Worm (Caenorhabditis elegans) whole organism, L3 larva: ENCODE measurements around the gene F19D8.2.

Source experiments
- R02D3.7 ChIP-seq: fragments of 150-350 bp; optimal IDR thresholded peaks from 2 replicates; lab custom pipeline; 2014; ENCODE audit warnings: missing biosample characterization, missing genetic modification characterization
- aly-2 ChIP-seq: fragments of 150-350 bp; optimal IDR thresholded peaks from 2 replicates; lab custom pipeline; 2014; ENCODE audit warnings: missing biosample characterization, missing genetic modification characterization
- ceh-28 ChIP-seq: fragments of 150-350 bp; optimal IDR thresholded peaks from 2 replicates; lab custom pipeline; 2014; ENCODE audit warnings: missing biosample characterization, missing genetic modification reagents, missing genetic modification characterization
- ceh-82 ChIP-seq: fragments of 150-350 bp; optimal IDR thresholded peaks from 2 replicates; lab custom pipeline; 2014; ENCODE audit warnings: missing biosample characterization, missing genetic modification characterization
- daf-12 ChIP-seq: fragments of 150-350 bp; optimal IDR thresholded peaks from 2 replicates; lab custom pipeline; 2014; ENCODE audit warnings: missing biosample characterization, missing genetic modification reagents, missing genetic modification characterization
- egl-5 ChIP-seq: fragments of 150-350 bp; optimal IDR thresholded peaks from 2 replicates; lab custom pipeline; 2017; ENCODE audit warnings: missing biosample characterization, missing genetic modification reagents, missing genetic modification characterization, inconsistent platforms
- elt-1 ChIP-seq: fragments of 150-350 bp; optimal IDR thresholded peaks from 2 replicates; lab custom pipeline; 2014; ENCODE audit warnings: missing biosample characterization, missing genetic modification characterization
- fkh-10 ChIP-seq: sonication (generic microtip); optimal IDR thresholded peaks from 2 replicates; lab custom pipeline; 2017; ENCODE audit warnings: missing biosample characterization, missing genetic modification reagents, missing genetic modification characterization
- hmg-11 ChIP-seq: sonication (generic microtip); optimal IDR thresholded peaks from 2 replicates; lab custom pipeline; 2016; ENCODE audit warnings: missing genetic modification characterization, missing compliant biosample characterization
- jun-1 ChIP-seq: fragments of 150-350 bp; optimal IDR thresholded peaks from 2 replicates; lab custom pipeline; 2014; ENCODE audit warnings: missing biosample characterization, missing genetic modification reagents, missing genetic modification characterization
- lin-39 ChIP-seq: fragments of 150-350 bp; optimal IDR thresholded peaks from 2 replicates; lab custom pipeline; 2018; ENCODE audit warnings: missing biosample characterization, missing genetic modification reagents, missing genetic modification characterization
- lsy-12 ChIP-seq: sonication (generic microtip); optimal IDR thresholded peaks from 2 replicates; lab custom pipeline; 2016; ENCODE audit warnings: mild to moderate bottlenecking, missing genetic modification characterization, missing compliant biosample characterization
- mdl-1 ChIP-seq: fragments of 150-350 bp; optimal IDR thresholded peaks from 2 replicates; lab custom pipeline; 2014; ENCODE audit warnings: missing biosample characterization, missing genetic modification characterization
- mml-1 ChIP-seq: fragments of 150-350 bp; sonication (generic microtip); optimal IDR thresholded peaks from 3 replicates; lab custom pipeline; 2014; ENCODE audit warnings: missing biosample characterization, missing genetic modification characterization
- nfya-1 ChIP-seq: sonication (generic microtip); optimal IDR thresholded peaks from 2 replicates; lab custom pipeline; 2017; ENCODE audit warnings: missing genetic modification characterization, mild to moderate bottlenecking, missing compliant biosample characterization, antibody characterized with exemption, moderate library complexity; ENCODE audit not compliant: insufficient read depth
- nhr-11 ChIP-seq: fragments of 150-350 bp; optimal IDR thresholded peaks from 2 replicates; lab custom pipeline; 2014; ENCODE audit warnings: missing biosample characterization, missing genetic modification characterization
- nhr-12 ChIP-seq: fragments of 150-350 bp; optimal IDR thresholded peaks from 2 replicates; lab custom pipeline; 2014; ENCODE audit warnings: missing biosample characterization, missing genetic modification characterization
- nhr-23 ChIP-seq: fragments of 150-350 bp; optimal IDR thresholded peaks from 2 replicates; lab custom pipeline; 2014; ENCODE audit warnings: missing biosample characterization, missing genetic modification reagents, missing genetic modification characterization
- nhr-237 ChIP-seq: fragments of 150-350 bp; optimal IDR thresholded peaks from 2 replicates; lab custom pipeline; 2014; ENCODE audit warnings: missing biosample characterization, missing genetic modification characterization
- nhr-25 ChIP-seq: sonication (generic microtip); optimal IDR thresholded peaks from 2 replicates; lab custom pipeline; 2017; ENCODE audit warnings: missing biosample characterization, missing genetic modification characterization
- nhr-28 ChIP-seq: fragments of 150-350 bp; optimal IDR thresholded peaks from 2 replicates; lab custom pipeline; 2014; ENCODE audit warnings: missing biosample characterization, missing genetic modification characterization
- nhr-43 ChIP-seq: sonication (generic microtip); optimal IDR thresholded peaks from 2 replicates; lab custom pipeline; 2016; ENCODE audit warnings: mild to moderate bottlenecking, missing genetic modification characterization, missing compliant biosample characterization; ENCODE audit not compliant: poor library complexity, severe bottlenecking
- nhr-76 ChIP-seq: fragments of 150-350 bp; sonication (generic microtip); optimal IDR thresholded peaks from 5 replicates; lab custom pipeline; 2014; ENCODE audit warnings: missing biosample characterization, missing genetic modification characterization
- pha-4 ChIP-seq: fragments of 150-350 bp; optimal IDR thresholded peaks from 2 replicates; lab custom pipeline; 2014; ENCODE audit warnings: missing biosample characterization, missing genetic modification reagents, missing genetic modification characterization
- pqm-1 ChIP-seq: fragments of 150-350 bp; optimal IDR thresholded peaks from 2 replicates; lab custom pipeline; 2017; ENCODE audit warnings: missing biosample characterization, missing genetic modification characterization, inconsistent platforms
- sea-2 ChIP-seq: fragments of 150-350 bp; sonication (generic microtip); optimal IDR thresholded peaks from 4 replicates; lab custom pipeline; 2014; ENCODE audit warnings: missing biosample characterization, missing genetic modification reagents, missing genetic modification characterization
- skn-1 ChIP-seq: fragments of 150-350 bp; optimal IDR thresholded peaks from 2 replicates; lab custom pipeline; 2014; ENCODE audit warnings: missing biosample characterization, missing genetic modification characterization
- snpc-4 ChIP-seq: fragments of 150-350 bp; optimal IDR thresholded peaks from 2 replicates; lab custom pipeline; 2014; ENCODE audit warnings: missing biosample characterization, missing genetic modification characterization
- tbx-2 ChIP-seq: sonication (generic microtip); optimal IDR thresholded peaks from 2 replicates; lab custom pipeline; 2016; ENCODE audit warnings: mild to moderate bottlenecking, missing genetic modification characterization, missing compliant biosample characterization
- unc-39 ChIP-seq: sonication (generic microtip); optimal IDR thresholded peaks from 4 replicates; lab custom pipeline; 2017; ENCODE audit warnings: missing biosample characterization, missing genetic modification characterization
- unc-62 ChIP-seq: fragments of 150-350 bp; sonication (generic microtip); optimal IDR thresholded peaks from 4 replicates; lab custom pipeline; 2014; ENCODE audit warnings: missing biosample characterization, missing genetic modification reagents, missing genetic modification characterization
- ztf-11 ChIP-seq: fragments of 150-350 bp; optimal IDR thresholded peaks from 2 replicates; lab custom pipeline; 2014; ENCODE audit warnings: missing biosample characterization, missing genetic modification characterization
- ztf-4 ChIP-seq: fragments of 150-350 bp; optimal IDR thresholded peaks from 2 replicates; lab custom pipeline; 2014; ENCODE audit warnings: missing biosample characterization, missing genetic modification characterization

The F19D8.2 gene

DNA sequence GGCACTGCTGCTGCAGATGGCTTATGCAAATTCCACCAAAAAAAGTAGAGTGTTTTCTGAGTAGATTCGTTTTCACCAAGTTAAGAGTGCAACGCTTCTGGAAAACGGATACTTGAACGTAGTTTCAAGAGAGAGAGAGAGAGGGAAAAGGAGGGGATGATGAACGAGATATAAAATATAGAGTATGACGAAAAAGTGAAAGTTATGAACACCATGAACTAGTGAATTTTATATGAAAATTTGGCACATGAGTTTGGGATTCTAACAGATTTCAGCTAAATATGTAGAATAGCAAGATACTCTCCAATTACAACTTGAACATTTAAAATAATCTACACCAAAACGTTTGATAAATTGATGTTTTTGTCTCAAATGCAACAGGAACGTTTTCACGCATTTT is 24.5 kb upstream of the F19D8.2 start, which contains the start of gene obr-3:
Gene obr-3, minus strand, starts transcription at position 101 of the 400 bp plus-strand sequence.
- TF ChIP-seq nhr-11 (tag; lab: Kevin White, UChicago) (no peak), tbx-2 (tag; lab: Kevin White, UChicago) (no peak), unc-39 (tag; lab: Kevin White, UChicago) (no peak), snpc-4 (tag; lab: Kevin White, UChicago) (no peak), nfya-1 (tag; lab: Kevin White, UChicago) (no peak), mdl-1 (tag; lab: Kevin White, UChicago) (no peak), pha-4 (tag; lab: Kevin White, UChicago) (no peak), ztf-11 (tag; lab: Kevin White, UChicago) (no peak), nhr-25 (no peak), hmg-11 (no peak), nhr-28 (no peak), egl-5 (tag; lab: Kevin White, UChicago) (no peak)

DNA sequence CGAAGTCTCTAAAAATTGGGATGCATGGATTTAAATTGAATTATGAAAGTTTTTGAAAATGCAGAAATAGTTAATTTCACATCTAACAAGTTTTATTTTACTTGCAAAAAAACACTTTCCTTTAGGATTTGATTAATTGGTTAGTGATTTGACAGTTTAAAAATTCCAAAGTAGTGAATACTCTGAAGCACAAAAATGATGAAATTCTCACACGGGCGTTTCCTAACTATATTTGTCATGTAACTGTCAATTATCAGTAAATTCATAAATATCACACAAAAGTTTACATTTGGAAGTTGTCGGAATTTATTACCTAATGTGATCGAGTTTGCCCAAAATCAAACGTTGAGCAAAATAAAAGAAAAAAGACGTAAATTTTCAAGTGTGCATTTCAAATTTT is 23.1 kb upstream of the F19D8.2 start:
- no peak for TF ChIP-seq nhr-23
- no peak for TF ChIP-seq unc-62 (GFP tag; lab: Kevin White, UChicago)
- TF ChIP-seq pqm-1 (tag; lab: Kevin White, UChicago): no peak
- no peak for TF ChIP-seq nhr-76 (tag; lab: Kevin White, UChicago)
- no peak for TF ChIP-seq elt-1
- TF ChIP-seq daf-12 (tag; lab: Kevin White, UChicago): no peak
- TF ChIP-seq lsy-12 (tag; lab: Kevin White, UChicago): no peak
- TF ChIP-seq lin-39 (tag; lab: Kevin White, UChicago): no peak
- TF ChIP-seq tbx-2 (tag; lab: Kevin White, UChicago): no peak
- TF ChIP-seq ztf-4 (tag; lab: Kevin White, UChicago): no peak
- TF ChIP-seq mdl-1 (tag; lab: Kevin White, UChicago): no peak

ce11 chrX:13811929-13812328 is 22.3 kb upstream of the F19D8.2 start:
- no peak for TF ChIP-seq nhr-25
- no peak for TF ChIP-seq jun-1
- no peak for TF ChIP-seq fkh-10 (GFP tag; lab: Kevin White, UChicago)
- TF ChIP-seq ceh-82: no peak
- TF ChIP-seq lin-39 (tag; lab: Kevin White, UChicago): peak; percentile 1
- peak; percentile 44 for TF ChIP-seq nfya-1 (tag; lab: Kevin White, UChicago)
- peak; percentile 44 for TF ChIP-seq egl-5 (tag; lab: Kevin White, UChicago)
- peak; percentile 35 for TF ChIP-seq hmg-11
- TF ChIP-seq pha-4 (tag; lab: Kevin White, UChicago): peak; percentile 57
- TF ChIP-seq skn-1 (tag; lab: Kevin White, UChicago): no peak
- TF ChIP-seq sea-2: no peak
- no peak for TF ChIP-seq lsy-12 (tag; lab: Kevin White, UChicago)
- TF ChIP-seq R02D3.7 (tag; lab: Kevin White, UChicago): no peak

DNA sequence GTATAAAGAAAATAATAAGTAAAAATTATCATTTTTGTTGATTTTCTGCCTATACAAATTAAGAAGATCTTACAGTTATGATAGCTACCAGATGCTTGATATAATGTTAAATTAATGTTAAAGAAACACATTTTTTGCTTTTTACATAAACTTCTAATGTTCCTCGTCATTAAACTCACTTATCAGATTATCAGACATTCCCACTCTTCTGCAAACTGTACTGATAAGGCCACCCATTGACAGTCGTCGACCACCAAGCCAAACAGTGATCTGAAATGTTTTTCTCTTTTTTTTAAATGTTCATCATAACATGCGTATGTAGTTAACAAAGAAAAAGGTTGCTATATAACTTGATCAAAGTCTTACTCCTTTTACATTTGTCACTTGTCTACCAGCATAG is 15.4 kb upstream of the F19D8.2 start:
- TF ChIP-seq pqm-1 (tag; lab: Kevin White, UChicago): peak; percentile 26
- no peak for TF ChIP-seq nhr-28

- no peak for TF ChIP-seq hmg-11
- no peak for TF ChIP-seq nhr-12 (tag; lab: Kevin White, UChicago)
- TF ChIP-seq mml-1 (tag; lab: Kevin White, UChicago): no peak
- no peak for TF ChIP-seq aly-2 (tag; lab: Kevin White, UChicago)
- no peak for TF ChIP-seq nhr-28
- no peak for TF ChIP-seq fkh-10 (GFP tag; lab: Kevin White, UChicago)
- no peak for TF ChIP-seq ceh-28 (tag; lab: Kevin White, UChicago)
- no peak for TF ChIP-seq sea-2
- no peak for TF ChIP-seq nhr-43 (tag; lab: Kevin White, UChicago)
Measured at ce11 chrX:13823482-13823881, 10.7 kb upstream of the F19D8.2 start, which contains the start of gene twk-23. Gene twk-23 (minus strand): TSS chrX:13823582.

DNA sequence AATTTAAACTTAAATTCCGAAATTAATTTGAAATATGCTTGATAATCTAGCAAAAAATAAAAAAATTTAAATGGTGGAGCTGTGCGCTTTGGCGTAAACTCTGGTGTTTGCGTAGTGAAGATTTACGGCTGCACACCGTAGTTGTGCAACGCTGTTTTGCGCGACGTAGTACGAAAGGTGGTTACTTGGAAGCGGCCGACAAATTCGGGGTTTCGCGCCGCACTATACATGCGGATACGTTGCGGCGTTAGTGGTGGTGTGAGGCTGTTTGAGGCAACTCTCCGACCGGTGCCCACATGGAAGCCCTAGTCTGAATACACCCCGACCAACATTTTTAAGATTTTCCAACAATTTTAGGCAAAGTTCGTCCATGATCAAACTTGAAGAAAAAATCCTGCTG is 779 bp upstream of the F19D8.2 start:
- TF ChIP-seq ceh-82 (no peak), R02D3.7 (tag; lab: Kevin White, UChicago) (no peak), nhr-237 (tag; lab: Kevin White, UChicago) (no peak)
